Fruit fly (Drosophila melanogaster) whole organism, embryonic: ENCODE data around the gene CG14302.
A peak's percentile ranks its signal among the peaks of the same experiment; 100 is the strongest.

Source experiments
- Atf3 ChIP-seq: fragments of 200-800 bp; sonication (Bioruptor generic); optimal IDR thresholded peaks from 3 replicates; lab custom pipeline; 2016; ENCODE audit warnings: missing biosample characterization, missing genetic modification characterization
- Awh ChIP-seq: fragments of 200-800 bp; sonication (Bioruptor generic); IDR thresholded peaks from 2 replicates; pipeline ENCODE4, ENCODE4 v1.3.6; 2022; ENCODE audit warnings: missing biosample characterization, missing genetic modification characterization
- B-H2 ChIP-seq: fragments of 200-800 bp; sonication (Bioruptor generic); optimal IDR thresholded peaks from 2 replicates; lab custom pipeline; 2018; ENCODE audit warnings: missing biosample characterization, mild to moderate bottlenecking, missing genetic modification characterization
- C15 ChIP-seq: fragments of 200-800 bp; sonication (Bioruptor generic); IDR thresholded peaks from 3 replicates; pipeline ENCODE4 v1.3.6; 2022; ENCODE audit warnings: missing biosample characterization, missing genetic modification characterization
- CG10209 ChIP-seq: fragments of 200-800 bp; sonication (Bioruptor generic); optimal IDR thresholded peaks from 3 replicates; lab custom pipeline; 2017; ENCODE audit warnings: missing biosample characterization, mild to moderate bottlenecking, missing genetic modification characterization, missing genetic modification reagents
- CG11247 ChIP-seq: fragments of 200-800 bp; sonication (Bioruptor generic); IDR thresholded peaks from 2 replicates; pipeline ENCODE4 v1.3.6; 2022; ENCODE audit warnings: missing biosample characterization, missing genetic modification characterization
- CG11695 ChIP-seq: fragments of 200-800 bp; sonication (Bioruptor generic); IDR thresholded peaks from 3 replicates; pipeline ENCODE4 v1.3.6; 2022; ENCODE audit warnings: missing biosample characterization, missing genetic modification characterization
- CG1529 ChIP-seq: fragments of 200-800 bp; sonication (Bioruptor generic); optimal IDR thresholded peaks from 3 replicates; lab custom pipeline; 2018; ENCODE audit warnings: missing biosample characterization, missing genetic modification characterization
- CG17568 ChIP-seq: fragments of 200-800 bp; sonication (Bioruptor generic); optimal IDR thresholded peaks from 2 replicates; lab custom pipeline; 2018; ENCODE audit warnings: missing biosample characterization, mild to moderate bottlenecking, missing genetic modification characterization, moderate library complexity
- CG18262 ChIP-seq: fragments of 200-800 bp; optimal IDR thresholded peaks from 3 replicates; lab custom pipeline; 2019; ENCODE audit warnings: missing biosample characterization, mild to moderate bottlenecking, missing genetic modification characterization, moderate library complexity
- CG6683 ChIP-seq: fragments of 200-800 bp; sonication (Bioruptor generic); optimal IDR thresholded peaks from 2 replicates; lab custom pipeline; 2017; ENCODE audit warnings: missing biosample characterization, mild to moderate bottlenecking, missing genetic modification characterization, missing genetic modification reagents
- CG6765 ChIP-seq: fragments of 200-800 bp; sonication (Bioruptor generic); optimal IDR thresholded peaks from 3 replicates; lab custom pipeline; 2017; ENCODE audit warnings: missing biosample characterization, mild to moderate bottlenecking, missing genetic modification characterization
- CG6791 ChIP-seq: fragments of 200-800 bp; sonication (Bioruptor generic); IDR thresholded peaks from 3 replicates; pipeline ENCODE4 v1.3.6; 2022; ENCODE audit warnings: missing biosample characterization, missing genetic modification characterization; ENCODE audit not compliant: partially characterized antibody
- CG6854 ChIP-seq: fragments of 200-800 bp; sonication (Bioruptor generic); optimal IDR thresholded peaks from 3 replicates; lab custom pipeline; 2017; ENCODE audit warnings: missing biosample characterization, mild to moderate bottlenecking, missing genetic modification characterization
- CG7839 ChIP-seq: fragments of 200-800 bp; sonication (Bioruptor generic); optimal IDR thresholded peaks from 3 replicates; lab custom pipeline; 2018; ENCODE audit warnings: missing biosample characterization, mild to moderate bottlenecking, missing genetic modification characterization, moderate library complexity
- CG8290 ChIP-seq, 3 experiments: fragments of 200-800 bp; sonication (Bioruptor generic); optimal IDR thresholded peaks; 2 replicates each; lab custom pipeline; 2016 to 2019; ENCODE audit warnings: missing biosample characterization in 3 of 3, missing genetic modification characterization in 3 of 3, mild to moderate bottlenecking in 2 of 3, moderate library complexity in 1 of 3
- CG8765 ChIP-seq: fragments of 200-800 bp; sonication (Bioruptor generic); IDR thresholded peaks from 2 replicates; pipeline ENCODE4 v1.3.6; 2022; ENCODE audit warnings: missing biosample characterization, missing genetic modification characterization
- CG9932 ChIP-seq: fragments of 200-800 bp; sonication (Bioruptor generic); IDR thresholded peaks from 2 replicates; pipeline ENCODE4 v1.3.6; 2022; ENCODE audit warnings: missing biosample characterization, missing genetic modification characterization
- CTCF ChIP-seq: fragments of 200-800 bp; sonication (Bioruptor generic); optimal IDR thresholded peaks from 2 replicates; lab custom pipeline; 2017; ENCODE audit warnings: missing biosample characterization, mild to moderate bottlenecking, missing genetic modification characterization, moderate library complexity
- D ChIP-seq, 2 experiments: fragments of 200-800 bp in 1 of 2; fragments of >200 bp in 1 of 2; sonication (Bioruptor generic) in 1 of 2; optimal IDR thresholded peaks; 2 replicates in 1 of 2; 3 replicates in 1 of 2; lab custom pipeline; 2017; ENCODE audit warnings: mild to moderate bottlenecking in 1 of 2, missing biosample characterization in 1 of 2, missing genetic modification characterization in 1 of 2, missing genetic modification reagents in 1 of 2
- D19A ChIP-seq: fragments of 200-800 bp; optimal IDR thresholded peaks from 3 replicates; lab custom pipeline; 2019; ENCODE audit warnings: missing biosample characterization, mild to moderate bottlenecking, missing genetic modification characterization, moderate library complexity
- Dip3 ChIP-seq: fragments of 200-800 bp; sonication (Bioruptor generic); optimal IDR thresholded peaks from 3 replicates; lab custom pipeline; 2016; ENCODE audit warnings: missing biosample characterization, missing genetic modification characterization
- Drgx ChIP-seq: fragments of 200-800 bp; sonication (Bioruptor generic); IDR thresholded peaks from 2 replicates; pipeline ENCODE4 v1.3.6; 2022; ENCODE audit warnings: missing biosample characterization, missing genetic modification characterization
- Hand ChIP-seq: fragments of 200-800 bp; sonication (Bioruptor generic); optimal IDR thresholded peaks from 2 replicates; lab custom pipeline; 2017; ENCODE audit warnings: mild to moderate bottlenecking, missing biosample characterization, missing genetic modification reagents, missing genetic modification characterization
- HmgD ChIP-seq: fragments of 200-800 bp; sonication (Bioruptor generic); optimal IDR thresholded peaks from 3 replicates; lab custom pipeline; 2016; ENCODE audit warnings: missing biosample characterization, missing genetic modification characterization
- Kr ChIP-seq: fragments of 200-800 bp; sonication (Bioruptor generic); optimal IDR thresholded peaks from 2 replicates; lab custom pipeline; 2017; ENCODE audit warnings: missing biosample characterization, mild to moderate bottlenecking, missing genetic modification characterization
- Mrtf ChIP-seq: fragments of 200-800 bp; sonication (Bioruptor generic); IDR thresholded peaks from 3 replicates; pipeline ENCODE4 v1.3.6; 2022; ENCODE audit warnings: missing biosample characterization, missing genetic modification characterization
- Neu2 ChIP-seq: fragments of 200-800 bp; sonication (Bioruptor generic); optimal IDR thresholded peaks from 3 replicates; lab custom pipeline; 2016; ENCODE audit warnings: missing biosample characterization, missing genetic modification characterization, borderline replicate concordance
- Nf-YB ChIP-seq: fragments of 200-800 bp; sonication (Bioruptor generic); optimal IDR thresholded peaks from 3 replicates; lab custom pipeline; 2019; ENCODE audit warnings: missing biosample characterization, mild to moderate bottlenecking, missing genetic modification characterization, moderate library complexity
- Taf1 ChIP-seq: fragments of 200-800 bp; sonication (Bioruptor generic); IDR thresholded peaks from 2 replicates; pipeline ENCODE4 v1.3.6; 2022; ENCODE audit warnings: missing biosample characterization, missing genetic modification characterization
- Trl ChIP-seq, 3 experiments: fragments of >200 bp in 2 of 3; fragments of 200-800 bp in 1 of 3; sonication (Bioruptor generic) in 1 of 3; optimal IDR thresholded peaks; 2 replicates in 1 of 3; 3 replicates in 2 of 3; lab custom pipeline; 2016 to 2017; ENCODE audit warnings: missing biosample characterization in 1 of 3, missing genetic modification characterization in 1 of 3
- Usf ChIP-seq: fragments of 200-800 bp; sonication (Bioruptor generic); optimal IDR thresholded peaks from 2 replicates; lab custom pipeline; 2017; ENCODE audit warnings: missing genotype, missing biosample characterization, missing genetic modification characterization
- ac ChIP-seq: fragments of 200-800 bp; sonication (Bioruptor generic); optimal IDR thresholded peaks from 3 replicates; lab custom pipeline; 2017; ENCODE audit warnings: missing biosample characterization, mild to moderate bottlenecking, missing genetic modification characterization
- ato ChIP-seq: fragments of 200-800 bp; sonication (Bioruptor generic); IDR thresholded peaks from 2 replicates; pipeline ENCODE4 v1.3.6; 2022; ENCODE audit warnings: missing biosample characterization, missing genetic modification characterization; ENCODE audit not compliant: partially characterized antibody
- bcd ChIP-seq: fragments of 200-800 bp; sonication (Bioruptor generic); optimal IDR thresholded peaks from 2 replicates; lab custom pipeline; 2017; ENCODE audit warnings: missing biosample characterization, mild to moderate bottlenecking, missing genetic modification characterization
- bigmax ChIP-seq: fragments of 200-800 bp; sonication (Bioruptor generic); optimal IDR thresholded peaks from 2 replicates; lab custom pipeline; 2018; ENCODE audit warnings: missing biosample characterization, mild to moderate bottlenecking, missing genetic modification characterization
- cato ChIP-seq: fragments of 200-800 bp; sonication (Bioruptor generic); optimal IDR thresholded peaks from 2 replicates; lab custom pipeline; 2016; ENCODE audit warnings: missing biosample characterization, missing genetic modification characterization, borderline replicate concordance
- crol ChIP-seq: fragments of 200-800 bp; sonication (Bioruptor generic); IDR thresholded peaks from 2 replicates; pipeline ENCODE4 v1.3.6; 2022; ENCODE audit warnings: missing biosample characterization, missing genetic modification characterization
- danr ChIP-seq: fragments of 200-800 bp; sonication (Bioruptor generic); IDR thresholded peaks from 2 replicates; pipeline ENCODE4 v1.3.6; 2022; ENCODE audit warnings: missing biosample characterization, missing genetic modification characterization
- dpn ChIP-seq, 2 experiments: fragments of 200-800 bp; sonication (Bioruptor generic); optimal IDR thresholded peaks; 3 replicates each; lab custom pipeline; 2016; ENCODE audit warnings: missing biosample characterization in 2 of 2, missing genetic modification characterization in 2 of 2
- dysf ChIP-seq: fragments of 200-800 bp; sonication (Bioruptor generic); IDR thresholded peaks from 3 replicates; pipeline ENCODE4 v1.3.6; 2022; ENCODE audit warnings: missing biosample characterization, missing genetic modification characterization
- fd102C ChIP-seq: fragments of 200-800 bp; sonication (Bioruptor generic); optimal IDR thresholded peaks from 2 replicates; lab custom pipeline; 2018; ENCODE audit warnings: missing biosample characterization, mild to moderate bottlenecking, missing genetic modification characterization, moderate library complexity
- gce ChIP-seq: fragments of 200-800 bp; sonication (Bioruptor generic); IDR thresholded peaks from 3 replicates; pipeline ENCODE4 v1.3.6; 2022; ENCODE audit warnings: missing biosample characterization, missing genetic modification characterization
- gro ChIP-seq: fragments of 200-800 bp; sonication (Bioruptor generic); optimal IDR thresholded peaks from 2 replicates; lab custom pipeline; 2016; ENCODE audit warnings: missing biosample characterization, missing genetic modification characterization
- jumu ChIP-seq: fragments of 200-800 bp; sonication (Bioruptor generic); optimal IDR thresholded peaks from 3 replicates; lab custom pipeline; 2016; ENCODE audit warnings: missing biosample characterization, missing genetic modification characterization
- pb ChIP-seq: fragments of 200-800 bp; sonication (Bioruptor generic); optimal IDR thresholded peaks from 3 replicates; lab custom pipeline; 2016; ENCODE audit warnings: missing biosample characterization, missing genetic modification characterization
- sens-2 ChIP-seq: fragments of 200-800 bp; sonication (Bioruptor generic); IDR thresholded peaks from 2 replicates; pipeline ENCODE4 v1.3.6; 2022; ENCODE audit warnings: missing biosample characterization, missing genetic modification characterization
- tna ChIP-seq: fragments of 200-800 bp; sonication (Bioruptor generic); IDR thresholded peaks from 2 replicates; pipeline ENCODE4 v1.3.6; 2022; ENCODE audit warnings: missing biosample characterization, missing genetic modification characterization; ENCODE audit not compliant: partially characterized antibody

The CG14302 gene

DNA sequence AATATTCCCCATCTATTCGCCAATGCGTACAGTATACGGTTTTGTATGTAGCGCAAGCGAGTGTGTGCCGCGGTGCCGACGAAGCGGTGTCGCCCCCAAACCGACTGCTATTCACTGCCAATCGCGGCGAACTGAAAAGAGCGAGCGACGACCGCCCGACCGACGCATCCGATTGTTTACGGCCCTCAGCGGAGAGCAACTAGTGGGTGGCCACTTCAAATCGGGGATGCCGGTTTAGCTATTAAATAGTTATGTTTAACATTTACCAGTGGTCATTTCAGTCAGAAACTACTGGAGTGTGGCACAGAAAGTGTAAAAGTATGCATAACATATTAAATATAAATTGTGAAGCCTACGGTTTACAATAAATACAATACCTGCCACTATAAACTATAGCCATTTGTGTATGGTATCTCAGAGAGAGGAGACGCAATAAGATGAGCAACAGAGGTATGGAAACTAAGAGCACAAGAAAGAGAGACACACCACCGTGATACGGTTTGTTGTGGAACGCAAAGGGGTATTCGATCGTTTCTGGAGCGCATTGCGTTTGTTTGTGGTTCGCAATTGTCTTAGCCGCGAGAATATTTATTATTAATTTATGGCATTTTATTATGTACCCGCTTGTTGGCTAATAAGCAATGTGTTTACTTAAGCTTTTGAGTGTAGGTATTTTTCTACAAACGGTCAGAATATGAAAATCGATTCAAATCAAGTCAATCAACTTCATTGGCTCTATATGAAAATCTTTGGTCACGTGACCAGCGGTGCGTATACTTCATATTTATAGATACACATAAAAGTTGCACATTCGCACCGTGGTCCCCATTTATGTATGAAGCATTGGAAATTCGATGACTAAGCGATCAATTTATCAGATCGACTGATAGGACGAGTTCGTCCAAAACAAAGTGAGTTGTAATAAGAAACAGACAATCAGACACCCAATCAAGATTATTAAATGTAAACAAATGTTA, 7.8 kb downstream of the CG14302 start (continued):
- TF ChIP-seq Drgx (GFP tag; lab: Robert Waterston, UW) (no peak), CG18262 (no peak), B-H2 (no peak), D (optimal IDR thresholded peaks at IDR 0.05; lab: Kevin White, UChicago) (no peak), D (GFP tag; optimal IDR thresholded peaks at IDR 0.05; lab: Kevin White, UChicago) (no peak), CG6854 (peak; percentile 25), pb (no peak), CG6791 (GFP tag; lab: Robert Waterston, UW) (0 out of 3 replicates have a peak, but pooled peaks have one; percentile 24), bcd (GFP tag; lab: Kevin White, UChicago) (peak; percentile 8), C15 (GFP tag; lab: Robert Waterston, UW) (no peak), Dip3 (GFP tag; lab: Kevin White, UChicago) (no peak), D19A (tag; lab: Kevin White, UChicago) (no peak), dysf (no peak), gce (GFP tag; lab: Robert Waterston, UW) (no peak), sens-2 (GFP tag; lab: Robert Waterston, UW) (no peak), bigmax (no peak), CTCF (GFP tag; lab: Kevin White, UChicago) (no peak), HmgD (no peak), cato (GFP tag; lab: Kevin White, UChicago) (no peak), CG11247 (GFP tag; lab: Robert Waterston, UW) (0 out of 2 replicates have a peak, but pooled peaks have one; percentile 15), Hand (GFP tag; lab: Kevin White, UChicago) (no peak), CG8765 (GFP tag; lab: Robert Waterston, UW) (no peak), Kr (GFP tag; lab: Kevin White, UChicago) (no peak), CG17568 (GFP tag; lab: Kevin White, UChicago) (no peak), dpn (GFP tag; optimal IDR thresholded peaks at IDR 0.05; lab: Kevin White, UChicago) (no peak), ac (GFP tag; lab: Kevin White, UChicago) (no peak), Taf1 (no peak), Neu2 (GFP tag; lab: Kevin White, UChicago) (no peak), Awh (no peak), CG7839 (tag; lab: Kevin White, UChicago) (no peak), Nf-YB (GFP tag; lab: Kevin White, UChicago) (peak; percentile 52), CG6683 (no peak), CG8290 (GFP tag; optimal IDR thresholded peaks at IDR 0.05; lab: Kevin White, UChicago) (no peak), CG8290 (tag; optimal IDR thresholded peaks at IDR 0.05; lab: Kevin White, UChicago) (peak in 1 of 2 experiments; percentile 71), fd102C (GFP tag; lab: Kevin White, UChicago) (no peak), CG1529 (GFP tag; lab: Kevin White, UChicago) (no peak), jumu (GFP tag; lab: Kevin White, UChicago) (no peak), Usf (GFP tag; lab: Kevin White, UChicago) (no peak), CG10209 (GFP tag; lab: Kevin White, UChicago) (no peak), Atf3 (GFP tag; lab: Kevin White, UChicago) (no peak), crol (no peak), tna (no peak), CG6765 (GFP tag; lab: Kevin White, UChicago) (no peak), ato (no peak), CG9932 (GFP tag; lab: Robert Waterston, UW) (peak; percentile 37; the same call in 1 of the 2 replicates), danr (GFP tag; lab: Robert Waterston, UW) (no peak), CG11695 (no peak), Mrtf (GFP tag; lab: Robert Waterston, UW) (no peak), gro (GFP tag; lab: Kevin White, UChicago) (no peak), Trl (optimal IDR thresholded peaks at IDR 0.05; lab: Kevin White, UChicago) (peak; percentile 88 to 98), Trl (GFP tag; optimal IDR thresholded peaks at IDR 0.05; lab: Kevin White, UChicago) (no peak)
